Fruit fly (Drosophila melanogaster) Kc167 (cell line): ENCODE data around the gene Kcmf1.

Source experiments
- h ChIP-seq: fragments of >200 bp; optimal IDR thresholded peaks from 3 replicates; lab custom pipeline; 2018; ENCODE audit warnings: missing external identifiers
- insv ChIP-seq: fragments of >200 bp; optimal IDR thresholded peaks from 3 replicates; lab custom pipeline; 2018; ENCODE audit warnings: missing external identifiers
- psq ChIP-seq: fragments of >200 bp; optimal IDR thresholded peaks from 2 replicates; lab custom pipeline; 2017; ENCODE audit warnings: missing external identifiers
- ttk ChIP-seq: sonication (Bioruptor generic); optimal IDR thresholded peaks from 2 replicates; lab custom pipeline; 2017; ENCODE audit warnings: missing external identifiers

DNA sequence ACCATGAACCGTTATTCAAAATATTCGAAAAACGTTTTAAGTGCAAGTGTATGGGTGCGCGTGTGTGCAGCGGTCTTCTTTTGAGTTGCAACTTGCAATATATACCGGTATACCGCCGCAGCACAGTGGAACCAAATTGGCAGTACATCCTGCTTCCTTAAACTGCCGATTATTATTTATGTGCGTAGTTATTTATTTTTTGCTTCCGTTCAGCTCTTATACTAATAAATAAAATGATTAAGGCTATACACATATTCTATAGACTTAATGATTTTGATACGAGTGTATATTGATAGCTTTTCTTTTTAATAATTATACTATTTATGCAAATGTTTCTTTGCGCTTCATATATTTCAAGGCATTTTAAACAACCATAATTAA, 44.8 kb downstream of the Kcmf1 start:
- no peak for TF ChIP-seq insv (lab: Kevin White, UChicago)
- no peak for TF ChIP-seq h (lab: Kevin White, UChicago)
- no peak for TF ChIP-seq ttk (lab: Kevin White, UChicago)
- TF ChIP-seq psq: no peak
